Worm (Caenorhabditis elegans) whole organism, young adult: ENCODE measurements around the gene nhr-264.

Experiments used
- ccch-3 ChIP-seq: fragments of 200-800 bp; sonication (Bioruptor generic); optimal IDR thresholded peaks from 2 replicates; lab custom pipeline; 2018; ENCODE audit warnings: mild to moderate bottlenecking, missing genetic modification characterization, missing compliant biosample characterization
- dpl-1 ChIP-seq: fragments of 150-350 bp; optimal IDR thresholded peaks from 2 replicates; lab custom pipeline; 2014; ENCODE audit warnings: missing biosample characterization, missing genetic modification reagents, missing genetic modification characterization
- efl-1 ChIP-seq: fragments of 150-350 bp; optimal IDR thresholded peaks from 2 replicates; lab custom pipeline; 2014; ENCODE audit warnings: missing biosample characterization, missing genetic modification reagents, missing genetic modification characterization
- ets-4 ChIP-seq: fragments of 200-800 bp; sonication (Bioruptor generic); optimal IDR thresholded peaks from 2 replicates; lab custom pipeline; 2018; ENCODE audit warnings: mild to moderate bottlenecking, missing genetic modification characterization, missing compliant biosample characterization
- fkh-3 ChIP-seq: sonication (generic microtip); optimal IDR thresholded peaks from 2 replicates; lab custom pipeline; 2016; ENCODE audit warnings: mild to moderate bottlenecking, missing genetic modification characterization, missing compliant biosample characterization
- lin-35 ChIP-seq, 3 experiments: fragments of 150-350 bp in 2 of 3; sonication (generic microtip) in 1 of 3; optimal IDR thresholded peaks; 2 replicates each; lab custom pipeline; 2014 to 2018; ENCODE audit warnings: missing biosample characterization in 3 of 3, missing genetic modification characterization in 3 of 3, missing genetic modification reagents in 3 of 3
- madf-6 ChIP-seq: fragments of 200-800 bp; sonication (Bioruptor generic); IDR thresholded peaks from 2 replicates; pipeline ENCODE4 v1.3.6; 2022; ENCODE audit warnings: missing genetic modification reagents, missing genetic modification characterization, missing compliant biosample characterization
- mxl-1 ChIP-seq: sonication (generic microtip); optimal IDR thresholded peaks from 2 replicates; lab custom pipeline; 2016; ENCODE audit warnings: missing genetic modification characterization, missing compliant biosample characterization
- nhr-179 ChIP-seq: sonication (generic microtip); optimal IDR thresholded peaks from 2 replicates; lab custom pipeline; 2016; ENCODE audit warnings: mild to moderate bottlenecking, missing genetic modification characterization, missing compliant biosample characterization
- snpc-1.1 ChIP-seq: sonication (generic microtip); optimal IDR thresholded peaks from 2 replicates; lab custom pipeline; 2017; ENCODE audit warnings: missing genetic modification characterization, mild to moderate bottlenecking, missing compliant biosample characterization, antibody characterized with exemption, moderate library complexity, missing genotype, missing genetic modification reagents; ENCODE audit not compliant: insufficient read depth

DNA sequence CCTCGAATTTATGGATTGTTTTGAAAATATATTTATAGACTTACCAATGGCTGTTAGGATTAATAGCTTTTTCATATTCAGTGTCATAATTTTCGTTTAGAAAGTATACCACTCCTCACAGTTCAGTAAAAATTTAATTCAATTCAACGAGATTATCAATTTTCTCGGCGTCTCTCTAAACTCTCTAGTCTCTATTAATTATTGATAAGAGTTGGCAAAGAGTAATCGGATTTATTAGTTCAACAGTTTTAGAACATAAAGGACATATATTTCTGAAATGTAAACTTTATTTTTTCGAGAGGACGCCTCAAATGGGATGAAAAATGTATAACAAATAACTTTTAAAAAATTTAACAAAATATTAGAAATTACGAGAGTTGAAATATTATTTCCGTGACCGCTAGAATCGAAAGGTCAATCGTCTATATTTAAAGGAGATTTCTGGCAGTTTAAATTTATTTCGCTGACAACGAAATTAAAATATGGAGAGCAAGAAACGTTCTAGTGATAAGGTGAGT, 30.3 kb upstream of the nhr-264 start, which contains the start of the genes nspg-11 and F49C12.15:
- TF ChIP-seq ccch-3 (GFP tag; lab: Kevin White, UChicago) (no peak), lin-35 (GFP tag; optimal IDR thresholded peaks at IDR 0.05; lab: Kevin White, UChicago) (no peak), snpc-1.1 (tag; lab: Kevin White, UChicago) (no peak), efl-1 (GFP tag; lab: Kevin White, UChicago) (no peak), madf-6 (GFP tag; lab: Robert Waterston, UW) (no peak), dpl-1 (GFP tag; lab: Kevin White, UChicago) (no peak), fkh-3 (tag; lab: Kevin White, UChicago) (no peak), ets-4 (GFP tag; lab: Kevin White, UChicago) (no peak), mxl-1 (tag; lab: Kevin White, UChicago) (no peak), nhr-179 (tag; lab: Kevin White, UChicago) (no peak)
